Worm (Caenorhabditis elegans) whole organism, L3 larva: ENCODE data around the gene gad-3.
A peak's percentile ranks its signal among the peaks of the same experiment; 100 is the strongest.

Source experiments
- aly-2 ChIP-seq: fragments of 150-350 bp; optimal IDR thresholded peaks from 2 replicates; lab custom pipeline; 2014; ENCODE audit warnings: missing biosample characterization, missing genetic modification characterization
- ama-1 ChIP-seq: fragments of 150-350 bp; optimal IDR thresholded peaks from 2 replicates; lab custom pipeline; 2018
- ceh-82 ChIP-seq: fragments of 150-350 bp; optimal IDR thresholded peaks from 2 replicates; lab custom pipeline; 2014; ENCODE audit warnings: missing biosample characterization, missing genetic modification characterization
- daf-12 ChIP-seq: fragments of 150-350 bp; optimal IDR thresholded peaks from 2 replicates; lab custom pipeline; 2014; ENCODE audit warnings: missing biosample characterization, missing genetic modification reagents, missing genetic modification characterization
- elt-1 ChIP-seq: fragments of 150-350 bp; optimal IDR thresholded peaks from 2 replicates; lab custom pipeline; 2014; ENCODE audit warnings: missing biosample characterization, missing genetic modification characterization
- elt-3 ChIP-seq, 3 experiments: fragments of 150-350 bp in 1 of 3; sonication (generic microtip) in 2 of 3; optimal IDR thresholded peaks; 2 replicates in 2 of 3; 4 replicates in 1 of 3; lab custom pipeline; 2014 to 2017; ENCODE audit warnings: missing biosample characterization in 3 of 3, missing genetic modification characterization in 3 of 3
- jun-1 ChIP-seq: fragments of 150-350 bp; optimal IDR thresholded peaks from 2 replicates; lab custom pipeline; 2014; ENCODE audit warnings: missing biosample characterization, missing genetic modification reagents, missing genetic modification characterization
- nhr-77 ChIP-seq: fragments of 150-350 bp; optimal IDR thresholded peaks from 2 replicates; lab custom pipeline; 2014; ENCODE audit warnings: missing biosample characterization, missing genetic modification characterization
- pha-4 ChIP-seq: fragments of 150-350 bp; optimal IDR thresholded peaks from 2 replicates; lab custom pipeline; 2014; ENCODE audit warnings: missing biosample characterization, missing genetic modification reagents, missing genetic modification characterization
- pqm-1 ChIP-seq: fragments of 150-350 bp; optimal IDR thresholded peaks from 2 replicates; lab custom pipeline; 2017; ENCODE audit warnings: missing biosample characterization, missing genetic modification characterization, inconsistent platforms
- ztf-11 ChIP-seq: fragments of 150-350 bp; optimal IDR thresholded peaks from 2 replicates; lab custom pipeline; 2014; ENCODE audit warnings: missing biosample characterization, missing genetic modification characterization

- TF ChIP-seq ama-1 (no peak), ztf-11 (tag; lab: Kevin White, UChicago) (no peak), jun-1 (tag; lab: Kevin White, UChicago) (no peak), pha-4 (no peak), pqm-1 (tag; lab: Kevin White, UChicago) (no peak), aly-2 (no peak), ceh-82 (tag; lab: Kevin White, UChicago) (no peak), daf-12 (no peak), elt-1 (tag; lab: Kevin White, UChicago) (peak; percentile 73), nhr-77 (no peak), elt-3 (tag; optimal IDR thresholded peaks at IDR 0.05; lab: Kevin White, UChicago) (no peak)
These were observed 6.5 kb downstream of the gad-3 start for ce11 chrV:9166306-9166705.
